Worm (Caenorhabditis elegans): ENCODE results near the gene shc-2.

ce11 chrII:4946775-4947174 lies 22.2 kb upstream of the shc-2 start:
- no peak for TF ChIP-seq him-1 (tag; optimal IDR thresholded peaks at IDR 0.05)
- TF ChIP-seq W03F9.2 (tag; optimal IDR thresholded peaks at IDR 0.05) = no peak

Data from whole organism, L4/young adult.